Fruit fly (Drosophila melanogaster) whole organism, embryonic: ENCODE measurements around the gene Dhdds.

Source experiments
- CG13296 ChIP-seq: fragments of 200-800 bp; sonication (Bioruptor generic); optimal IDR thresholded peaks from 3 replicates; lab custom pipeline; 2018; ENCODE audit warnings: missing biosample characterization, mild to moderate bottlenecking, missing genetic modification characterization
- CG32772 ChIP-seq: fragments of 200-800 bp; sonication (Bioruptor generic); IDR thresholded peaks from 2 replicates; pipeline ENCODE4 v1.3.6; 2022; ENCODE audit warnings: missing biosample characterization, missing genetic modification characterization
- CG8924 ChIP-seq: fragments of 200-800 bp; optimal IDR thresholded peaks from 3 replicates; lab custom pipeline; 2019; ENCODE audit warnings: missing biosample characterization, mild to moderate bottlenecking, missing genetic modification characterization, moderate library complexity
- CTCF ChIP-seq: fragments of 200-800 bp; sonication (Bioruptor generic); optimal IDR thresholded peaks from 2 replicates; lab custom pipeline; 2017; ENCODE audit warnings: missing biosample characterization, mild to moderate bottlenecking, missing genetic modification characterization, moderate library complexity
- bigmax ChIP-seq: fragments of 200-800 bp; sonication (Bioruptor generic); optimal IDR thresholded peaks from 2 replicates; lab custom pipeline; 2018; ENCODE audit warnings: missing biosample characterization, mild to moderate bottlenecking, missing genetic modification characterization
- mirr ChIP-seq: fragments of 200-800 bp; sonication (Bioruptor generic); optimal IDR thresholded peaks from 3 replicates; lab custom pipeline; 2018; ENCODE audit warnings: missing biosample characterization, mild to moderate bottlenecking, missing genetic modification characterization
- tx ChIP-seq: fragments of 200-800 bp; sonication (Bioruptor generic); optimal IDR thresholded peaks from 2 replicates; lab custom pipeline; 2016; ENCODE audit warnings: missing biosample characterization, missing genetic modification characterization

dm6 chrX:7923063-7923462 is 10.1 kb downstream of the Dhdds start:
- TF ChIP-seq CTCF (GFP tag; lab: Kevin White, UChicago): no peak
- TF ChIP-seq mirr: no peak
- TF ChIP-seq CG13296 (GFP tag; lab: Kevin White, UChicago): no peak
- no peak for TF ChIP-seq bigmax (GFP tag; lab: Kevin White, UChicago)
- TF ChIP-seq tx (GFP tag; lab: Kevin White, UChicago): no peak
- no peak for TF ChIP-seq CG8924 (tag; lab: Kevin White, UChicago)
- no peak for TF ChIP-seq CG32772 (GFP tag; lab: Robert Waterston, UW)
